Worm (Caenorhabditis elegans) whole organism, L1 larva: ENCODE data around the gene nhr-92.

ENCODE experiments used
- aha-1 ChIP-seq: fragments of 150-350 bp; optimal IDR thresholded peaks from 2 replicates; lab custom pipeline; 2014; ENCODE audit warnings: missing biosample characterization, missing genetic modification characterization
- elt-2 ChIP-seq: sonication (generic microtip); optimal IDR thresholded peaks from 2 replicates; lab custom pipeline; 2016; ENCODE audit warnings: missing genetic modification characterization, mild to moderate bottlenecking, inconsistent platforms, missing compliant biosample characterization, missing genetic modification reagents
- mab-9 ChIP-seq: fragments of 200-800 bp; sonication (Bioruptor generic); IDR thresholded peaks from 2 replicates; pipeline ENCODE4 v1.3.6; 2022; ENCODE audit warnings: missing genetic modification reagents, missing genetic modification characterization, missing compliant biosample characterization

DNA sequence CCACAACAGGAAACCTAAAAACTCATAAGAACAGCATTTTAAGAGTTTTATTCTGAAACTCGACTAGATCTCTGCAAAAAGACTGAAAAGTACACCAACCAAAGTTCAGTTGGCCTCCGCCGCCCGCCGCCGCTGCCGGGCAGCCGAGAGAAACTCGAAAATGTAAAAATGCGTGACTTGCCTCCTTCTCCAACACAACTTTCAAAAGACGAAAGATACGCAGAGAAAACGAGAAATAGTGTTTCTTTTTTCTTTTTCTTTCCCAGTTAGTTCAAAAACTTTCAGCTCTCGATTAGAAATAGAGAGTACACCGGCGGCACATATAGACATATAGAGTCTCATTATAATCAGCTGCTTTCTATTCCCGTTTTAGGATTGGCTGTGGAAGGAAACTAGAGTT is 29.9 kb downstream of the nhr-92 start:
- TF ChIP-seq mab-9 (GFP tag; lab: Robert Waterston, UW): no peak
- peak; percentile 24 for TF ChIP-seq elt-2 (tag; lab: Kevin White, UChicago)
- no peak for TF ChIP-seq aha-1
